Fruit fly (Drosophila melanogaster): ENCODE measurements around the gene CG31886.

The CG31886 gene

dm6 chr2L:8943110-8943509 is 15.7 kb downstream of the CG31886 start, which contains the start of gene CG9515:
Gene CG9515 (minus strand): TSS chr2L:8943257.
- TF ChIP-seq CG8301 (tag; optimal IDR thresholded peaks at IDR 0.05) (no peak), Pif1B (GFP tag; optimal IDR thresholded peaks at IDR 0.05) (no peak), Ets98B (GFP tag; IDR thresholded peaks at IDR 0.05) (no peak), CG8159 (tag; optimal IDR thresholded peaks at IDR 0.05) (no peak), Snoo (tag; optimal IDR thresholded peaks at IDR 0.05) (no peak), Pif1A (GFP tag; optimal IDR thresholded peaks at IDR 0.05) (no peak), CG17806 (tag; optimal IDR thresholded peaks at IDR 0.05) (no peak), rn (GFP tag; IDR thresholded peaks at IDR 0.05) (no peak)

dm6 chr2L:8941736-8942337 is 17.0 kb downstream of the CG31886 start, which contains the start of gene Argl:
Gene Argl (minus strand): TSS chr2L:8942105.
- no peak for TF ChIP-seq CG9948 (tag; optimal IDR thresholded peaks at IDR 0.05)
- no peak for TF ChIP-seq EcR (GFP tag; optimal IDR thresholded peaks at IDR 0.05)
- no peak for TF ChIP-seq gl (tag; optimal IDR thresholded peaks at IDR 0.05)
- peak; percentile 11 for TF ChIP-seq Pif1B (GFP tag; optimal IDR thresholded peaks at IDR 0.05)
- no peak for TF ChIP-seq fd96Ca (GFP tag; IDR thresholded peaks at IDR 0.05)
- TF ChIP-seq CG8159 (tag; optimal IDR thresholded peaks at IDR 0.05): peak; percentile 20
- TF ChIP-seq CG17806 (tag; optimal IDR thresholded peaks at IDR 0.05): no peak
- TF ChIP-seq rn (GFP tag; IDR thresholded peaks at IDR 0.05): no peak
- TF ChIP-seq CG10348 (GFP tag; IDR thresholded peaks at IDR 0.05): no peak
- no peak for TF ChIP-seq CG14655 (GFP tag; optimal IDR thresholded peaks at IDR 0.05)
- no peak for TF ChIP-seq CG12605 (GFP tag; IDR thresholded peaks at IDR 0.05)
- TF ChIP-seq CG15710 (tag; optimal IDR thresholded peaks at IDR 0.05): no peak
- no peak for TF ChIP-seq CG32121 (GFP tag; IDR thresholded peaks at IDR 0.05)
- no peak for TF ChIP-seq CG8301 (tag; optimal IDR thresholded peaks at IDR 0.05)

- TF ChIP-seq CG15710 (tag; optimal IDR thresholded peaks at IDR 0.05) (no peak), CG17806 (tag; optimal IDR thresholded peaks at IDR 0.05) (no peak), CG9948 (tag; optimal IDR thresholded peaks at IDR 0.05) (no peak), CG8301 (tag; optimal IDR thresholded peaks at IDR 0.05) (no peak), rn (GFP tag; IDR thresholded peaks at IDR 0.05) (no peak)
Measured at dm6 chr2L:8940680-8941079, 18.2 kb downstream of the CG31886 start.

- TF ChIP-seq CG13204 (GFP tag; optimal IDR thresholded peaks at IDR 0.05): no peak
- TF ChIP-seq EcR (GFP tag; optimal IDR thresholded peaks at IDR 0.05): no peak
- no peak for TF ChIP-seq rn (GFP tag; IDR thresholded peaks at IDR 0.05)
- TF ChIP-seq CG17806 (tag; optimal IDR thresholded peaks at IDR 0.05): no peak
- no peak for TF ChIP-seq CG9948 (tag; optimal IDR thresholded peaks at IDR 0.05)
- no peak for TF ChIP-seq D1 (tag; optimal IDR thresholded peaks at IDR 0.05)
- no peak for TF ChIP-seq CG4496 (GFP tag; IDR thresholded peaks at IDR 0.05)
- no peak for TF ChIP-seq CG8301 (tag; optimal IDR thresholded peaks at IDR 0.05)
- TF ChIP-seq CG10348 (GFP tag; IDR thresholded peaks at IDR 0.05): no peak
Measured at dm6 chr2L:8937837-8938413, 20.9 kb downstream of the CG31886 start.

dm6 chr2L:8937003-8937402 is 21.8 kb downstream of the CG31886 start, which contains the start of gene Tsp29Fb:
Gene Tsp29Fb (plus strand): TSS chr2L:8937390.
- TF ChIP-seq EcR (GFP tag; optimal IDR thresholded peaks at IDR 0.05) (no peak), rn (GFP tag; IDR thresholded peaks at IDR 0.05) (no peak), D1 (tag; optimal IDR thresholded peaks at IDR 0.05) (no peak), CG8159 (tag; optimal IDR thresholded peaks at IDR 0.05) (peak; percentile 59), CG12605 (GFP tag; IDR thresholded peaks at IDR 0.05) (no peak), CG14655 (GFP tag; optimal IDR thresholded peaks at IDR 0.05) (no peak), Pif1A (GFP tag; optimal IDR thresholded peaks at IDR 0.05) (peak; percentile 48), CG4496 (GFP tag; IDR thresholded peaks at IDR 0.05) (0 out of 3 replicates have a peak, but pooled peaks have one; percentile 31), Pif1B (GFP tag; optimal IDR thresholded peaks at IDR 0.05) (peak; percentile 18), Snoo (tag; optimal IDR thresholded peaks at IDR 0.05) (peak; percentile 62), CG10348 (GFP tag; IDR thresholded peaks at IDR 0.05) (no peak), fd96Ca (GFP tag; IDR thresholded peaks at IDR 0.05) (no peak), Ets98B (GFP tag; IDR thresholded peaks at IDR 0.05) (peak; percentile 36)

dm6 chr2L:8933710-8934242 is 25.1 kb downstream of the CG31886 start, which contains the start of gene Tsp29Fa:
Gene Tsp29Fa (plus strand): TSS chr2L:8933962.
- TF ChIP-seq Pif1A (GFP tag; optimal IDR thresholded peaks at IDR 0.05) (no peak), CG17806 (tag; optimal IDR thresholded peaks at IDR 0.05) (no peak), CG32121 (GFP tag; IDR thresholded peaks at IDR 0.05) (no peak), CG14655 (GFP tag; optimal IDR thresholded peaks at IDR 0.05) (no peak), CG12605 (GFP tag; IDR thresholded peaks at IDR 0.05) (no peak), CG15710 (tag; optimal IDR thresholded peaks at IDR 0.05) (no peak), CG4496 (GFP tag; IDR thresholded peaks at IDR 0.05) (no peak), D1 (tag; optimal IDR thresholded peaks at IDR 0.05) (no peak), CG8301 (tag; optimal IDR thresholded peaks at IDR 0.05) (no peak)

- no peak for TF ChIP-seq rn (GFP tag; IDR thresholded peaks at IDR 0.05)
Measured at dm6 chr2L:8931176-8931575, 27.7 kb downstream of the CG31886 start.

All from whole organism, pupa.